Worm (Caenorhabditis elegans) whole organism, L4 larva: ENCODE measurements around the gene Y5H2A.1.
A peak's percentile ranks its signal among the peaks of the same experiment; 100 is the strongest.
"Not testable (repeated sequence)": the region's sequence is repeated elsewhere in the genome, so short reads cannot be mapped to it uniquely, and the experiment has no call there.

Experiments used
- F10B5.3 ChIP-seq: sonication (generic microtip); optimal IDR thresholded peaks from 2 replicates; lab custom pipeline; 2016; ENCODE audit warnings: mild to moderate bottlenecking, missing genetic modification characterization, missing compliant biosample characterization
- R02D3.7 ChIP-seq: fragments of 150-350 bp; sonication (generic microtip); optimal IDR thresholded peaks from 3 replicates; lab custom pipeline; 2014; ENCODE audit warnings: missing biosample characterization, missing genetic modification characterization
- T20F7.1 ChIP-seq: fragments of 200-800 bp; sonication (Bioruptor generic); optimal IDR thresholded peaks from 2 replicates; lab custom pipeline; 2018; ENCODE audit warnings: mild to moderate bottlenecking, missing genetic modification characterization, missing compliant biosample characterization
- Y48G9A.11 ChIP-seq: fragments of 200-800 bp; sonication (Bioruptor generic); IDR thresholded peaks from 2 replicates; pipeline ENCODE4 v1.3.6; 2022; ENCODE audit warnings: missing genetic modification reagents, missing genetic modification characterization, missing compliant biosample characterization
- aly-2 ChIP-seq: sonication (generic microtip); optimal IDR thresholded peaks from 2 replicates; lab custom pipeline; 2018; ENCODE audit warnings: missing biosample characterization, missing genetic modification characterization
- ama-1 ChIP-seq: fragments of 150-350 bp; optimal IDR thresholded peaks from 2 replicates; lab custom pipeline; 2014; ENCODE audit warnings: inconsistent platforms, mixed read lengths
- arid-1 ChIP-seq: fragments of 200-800 bp; sonication (Bioruptor generic); conservative IDR thresholded peaks from 2 replicates; pipeline ENCODE4 v1.3.6; 2022; ENCODE audit warnings: missing genetic modification reagents, missing genetic modification characterization, missing compliant biosample characterization
- ceh-28 ChIP-seq: fragments of 150-350 bp; optimal IDR thresholded peaks from 2 replicates; lab custom pipeline; 2014; ENCODE audit warnings: missing biosample characterization, missing genetic modification reagents, missing genetic modification characterization
- ceh-32 ChIP-seq: sonication (generic microtip); optimal IDR thresholded peaks from 2 replicates; lab custom pipeline; 2016; ENCODE audit warnings: mild to moderate bottlenecking, missing genetic modification characterization, missing compliant biosample characterization; ENCODE audit not compliant: poor library complexity
- ceh-82 ChIP-seq: sonication (generic microtip); optimal IDR thresholded peaks from 2 replicates; lab custom pipeline; 2017; ENCODE audit warnings: missing biosample characterization, missing genetic modification characterization
- daf-12 ChIP-seq: fragments of 150-350 bp; optimal IDR thresholded peaks from 2 replicates; lab custom pipeline; 2014; ENCODE audit warnings: missing biosample characterization, missing genetic modification reagents, missing genetic modification characterization
- daf-16 ChIP-seq, 3 experiments: sonication (generic microtip); optimal IDR thresholded peaks; 2 replicates each; lab custom pipeline; 2016 to 2017; ENCODE audit warnings: missing genetic modification characterization in 3 of 3, missing genetic modification reagents in 3 of 3, mild to moderate bottlenecking in 2 of 3, missing compliant biosample characterization in 2 of 3, missing biosample characterization in 1 of 3, moderate library complexity in 1 of 3
- daf-19 ChIP-seq: fragments of 200-800 bp; sonication (Bioruptor generic); conservative IDR thresholded peaks from 2 replicates; pipeline ENCODE4 v1.3.6; 2022; ENCODE audit warnings: missing genetic modification characterization, missing compliant biosample characterization
- daf-8 ChIP-seq: fragments of 200-800 bp; sonication (Bioruptor generic); IDR thresholded peaks from 2 replicates; pipeline ENCODE4 v1.3.6; 2022; ENCODE audit warnings: missing genetic modification characterization, missing compliant biosample characterization
- dmd-6 ChIP-seq: fragments of 200-800 bp; sonication (Bioruptor generic); IDR thresholded peaks from 2 replicates; pipeline ENCODE4 v1.3.6; 2022; ENCODE audit warnings: missing genetic modification reagents, missing genetic modification characterization, missing compliant biosample characterization
- duxl-1 ChIP-seq: sonication (generic microtip); optimal IDR thresholded peaks from 2 replicates; lab custom pipeline; 2016; ENCODE audit warnings: mild to moderate bottlenecking, missing genetic modification characterization, moderate library complexity, missing compliant biosample characterization; ENCODE audit not compliant: poor library complexity
- dve-1 ChIP-seq: sonication (generic microtip); optimal IDR thresholded peaks from 2 replicates; lab custom pipeline; 2017; ENCODE audit warnings: antibody characterized with exemption, mild to moderate bottlenecking, missing genetic modification characterization, missing compliant biosample characterization; ENCODE audit not compliant: insufficient read depth
- fkh-10 ChIP-seq: fragments of 150-350 bp; optimal IDR thresholded peaks from 2 replicates; lab custom pipeline; 2014; ENCODE audit warnings: missing biosample characterization, missing genetic modification reagents, missing genetic modification characterization
- gei-8 ChIP-seq: fragments of 200-800 bp; sonication (Bioruptor generic); optimal IDR thresholded peaks from 2 replicates; lab custom pipeline; 2018; ENCODE audit warnings: mild to moderate bottlenecking, missing genetic modification characterization, missing compliant biosample characterization
- hlh-11 ChIP-seq: fragments of 200-800 bp; sonication (Bioruptor generic); optimal IDR thresholded peaks from 2 replicates; lab custom pipeline; 2018; ENCODE audit warnings: mild to moderate bottlenecking, missing genetic modification characterization, missing compliant biosample characterization
- lim-7 ChIP-seq: fragments of 200-800 bp; sonication (Bioruptor generic); IDR thresholded peaks from 2 replicates; pipeline ENCODE4 v1.3.6; 2022; ENCODE audit warnings: missing genetic modification characterization, missing compliant biosample characterization
- lin-1 ChIP-seq: fragments of 200-800 bp; sonication (Bioruptor generic); IDR thresholded peaks from 2 replicates; pipeline ENCODE4 v1.3.6; 2022; ENCODE audit warnings: missing genetic modification reagents, missing genetic modification characterization, missing compliant biosample characterization
- lin-13 ChIP-seq: fragments of 150-350 bp; optimal IDR thresholded peaks from 2 replicates; lab custom pipeline; 2014; ENCODE audit warnings: missing biosample characterization, missing genetic modification reagents, missing genetic modification characterization
- lin-38 ChIP-seq: fragments of 200-800 bp; sonication (Bioruptor generic); IDR thresholded peaks from 2 replicates; pipeline ENCODE4 v1.3.6; 2022; ENCODE audit warnings: missing genetic modification reagents, missing genetic modification characterization, missing compliant biosample characterization
- lin-39 ChIP-seq: fragments of 150-350 bp; optimal IDR thresholded peaks from 2 replicates; lab custom pipeline; 2014; ENCODE audit warnings: missing biosample characterization, missing genetic modification reagents, missing genetic modification characterization
- lir-3 ChIP-seq: sonication (generic microtip); optimal IDR thresholded peaks from 2 replicates; lab custom pipeline; 2016; ENCODE audit warnings: mild to moderate bottlenecking, missing genetic modification characterization, missing compliant biosample characterization
- mep-1 ChIP-seq: fragments of 150-350 bp; sonication (generic microtip); optimal IDR thresholded peaks from 3 replicates; lab custom pipeline; 2014; ENCODE audit warnings: missing biosample characterization, missing genetic modification characterization
- mes-2 ChIP-seq: sonication (generic microtip); optimal IDR thresholded peaks from 2 replicates; lab custom pipeline; 2016; ENCODE audit warnings: missing genotype, mild to moderate bottlenecking, missing genetic modification characterization, missing compliant biosample characterization; ENCODE audit not compliant: poor library complexity, severe bottlenecking
- mxl-3 ChIP-seq: fragments of 200-800 bp; sonication (Bioruptor generic); optimal IDR thresholded peaks from 2 replicates; lab custom pipeline; 2018; ENCODE audit warnings: mild to moderate bottlenecking, missing genetic modification characterization, missing compliant biosample characterization
- nhr-10 ChIP-seq: fragments of 150-350 bp; optimal IDR thresholded peaks from 2 replicates; lab custom pipeline; 2014; ENCODE audit warnings: missing biosample characterization, missing genetic modification characterization
- nhr-237 ChIP-seq: sonication (generic microtip); optimal IDR thresholded peaks from 2 replicates; lab custom pipeline; 2017; ENCODE audit warnings: missing biosample characterization, missing genetic modification characterization
- nhr-28 ChIP-seq: fragments of 150-350 bp; optimal IDR thresholded peaks from 2 replicates; lab custom pipeline; 2014; ENCODE audit warnings: missing biosample characterization, missing genetic modification characterization
- nhr-48 ChIP-seq: sonication (generic microtip); optimal IDR thresholded peaks from 2 replicates; lab custom pipeline; 2016; ENCODE audit warnings: mild to moderate bottlenecking, missing genetic modification characterization, missing compliant biosample characterization
- nhr-77 ChIP-seq: fragments of 150-350 bp; optimal IDR thresholded peaks from 2 replicates; lab custom pipeline; 2014; ENCODE audit warnings: missing biosample characterization, missing genetic modification characterization
- snpc-4 ChIP-seq: fragments of 150-350 bp; optimal IDR thresholded peaks from 2 replicates; lab custom pipeline; 2014; ENCODE audit warnings: missing biosample characterization, missing genetic modification characterization
- spr-1 ChIP-seq: sonication (generic microtip); optimal IDR thresholded peaks from 2 replicates; lab custom pipeline; 2016; ENCODE audit warnings: mild to moderate bottlenecking, missing genetic modification characterization, missing compliant biosample characterization
- tra-1 ChIP-seq: fragments of 200-800 bp; sonication (Bioruptor generic); IDR thresholded peaks from 2 replicates; pipeline ENCODE4 v1.3.6; 2022; ENCODE audit warnings: missing genetic modification reagents, missing genetic modification characterization, missing compliant biosample characterization
- unc-130 ChIP-seq: sonication (generic microtip); optimal IDR thresholded peaks from 2 replicates; lab custom pipeline; 2016; ENCODE audit warnings: missing genetic modification reagents, missing genetic modification characterization, missing compliant biosample characterization
- unc-39 ChIP-seq: sonication (generic microtip); optimal IDR thresholded peaks from 2 replicates; lab custom pipeline; 2017; ENCODE audit warnings: missing biosample characterization, missing genetic modification characterization
- unc-62 ChIP-seq, 3 experiments: fragments of 150-350 bp in 1 of 3; sonication (generic microtip); optimal IDR thresholded peaks in 2 of 3; peaks in 1 of 3; 1 replicate in 1 of 3; 2 replicates in 2 of 3; lab custom pipeline; 2014 to 2017; ENCODE audit warnings: missing biosample characterization in 3 of 3, missing genetic modification characterization in 3 of 3, missing genetic modification reagents in 3 of 3, missing genotype in 1 of 3
- zag-1 ChIP-seq: fragments of 150-350 bp; optimal IDR thresholded peaks from 2 replicates; lab custom pipeline; 2014; ENCODE audit warnings: missing biosample characterization, missing genetic modification characterization
- zfp-2 ChIP-seq: sonication (generic microtip); optimal IDR thresholded peaks from 2 replicates; lab custom pipeline; 2016; ENCODE audit warnings: mild to moderate bottlenecking, missing genetic modification characterization, missing compliant biosample characterization
- zfp-3 ChIP-seq: fragments of 200-800 bp; sonication (Bioruptor generic); conservative IDR thresholded peaks from 2 replicates; pipeline ENCODE4 v1.3.6; 2022; ENCODE audit warnings: missing genetic modification reagents, missing genetic modification characterization, missing compliant biosample characterization
- zip-11 ChIP-seq: fragments of 200-800 bp; sonication (Bioruptor generic); IDR thresholded peaks from 2 replicates; pipeline ENCODE4 v1.3.6; 2022; ENCODE audit warnings: missing genetic modification characterization, missing compliant biosample characterization
- zip-2 ChIP-seq: fragments of 150-350 bp; optimal IDR thresholded peaks from 2 replicates; lab custom pipeline; 2014; ENCODE audit warnings: missing biosample characterization, missing genetic modification characterization
- ztf-11 ChIP-seq: fragments of 150-350 bp; optimal IDR thresholded peaks from 2 replicates; lab custom pipeline; 2014; ENCODE audit warnings: missing biosample characterization, missing genetic modification characterization
- ztf-7 ChIP-seq: fragments of 150-350 bp; optimal IDR thresholded peaks from 2 replicates; lab custom pipeline; 2014; ENCODE audit warnings: missing biosample characterization, missing genetic modification characterization

Gene Y5H2A.1

DNA sequence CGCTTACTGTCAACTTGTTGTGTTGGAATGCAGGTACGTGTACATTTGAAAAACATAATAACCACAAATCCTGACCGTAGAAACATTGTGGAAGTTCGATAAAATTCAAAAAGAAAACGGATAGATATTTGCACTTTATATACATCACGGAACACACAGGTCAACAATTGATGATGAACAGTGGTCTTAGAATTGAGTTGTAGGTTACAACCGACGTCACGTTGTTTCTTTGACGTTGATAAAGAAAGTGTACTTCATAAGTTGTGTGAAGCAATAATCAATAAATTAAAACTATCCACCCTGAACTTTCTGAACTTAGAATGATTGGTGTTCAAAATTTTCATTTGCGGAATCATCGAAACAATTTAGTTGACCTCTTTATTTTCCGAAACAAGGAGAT is at the start of gene Y5H2A.1:
Gene Y5H2A.1, minus strand, starts transcription at position 101 of the 400 bp plus-strand sequence.
- TF ChIP-seq gei-8 (GFP tag; lab: Kevin White, UChicago) (no peak), F10B5.3 (no peak), nhr-10 (tag; lab: Kevin White, UChicago) (no peak), daf-16 (GFP tag; optimal IDR thresholded peaks at IDR 0.05; lab: Kevin White, UChicago) (no peak), daf-16 (tag; optimal IDR thresholded peaks at IDR 0.05; lab: Kevin White, UChicago) (no peak), hlh-11 (no peak), nhr-77 (tag; lab: Kevin White, UChicago) (no peak), lin-38 (GFP tag; lab: Robert Waterston, UW) (no peak), ama-1 (lab: Kevin White, UChicago) (no peak), aly-2 (tag; lab: Kevin White, UChicago) (no peak), spr-1 (tag; lab: Kevin White, UChicago) (no peak), daf-19 (GFP tag; lab: Robert Waterston, UW) (no peak), lir-3 (tag; lab: Kevin White, UChicago) (no peak), mep-1 (tag; lab: Kevin White, UChicago) (no peak), lin-39 (tag; lab: Kevin White, UChicago) (no peak), Y48G9A.11 (no peak), unc-39 (tag; lab: Kevin White, UChicago) (no peak)

DNA sequence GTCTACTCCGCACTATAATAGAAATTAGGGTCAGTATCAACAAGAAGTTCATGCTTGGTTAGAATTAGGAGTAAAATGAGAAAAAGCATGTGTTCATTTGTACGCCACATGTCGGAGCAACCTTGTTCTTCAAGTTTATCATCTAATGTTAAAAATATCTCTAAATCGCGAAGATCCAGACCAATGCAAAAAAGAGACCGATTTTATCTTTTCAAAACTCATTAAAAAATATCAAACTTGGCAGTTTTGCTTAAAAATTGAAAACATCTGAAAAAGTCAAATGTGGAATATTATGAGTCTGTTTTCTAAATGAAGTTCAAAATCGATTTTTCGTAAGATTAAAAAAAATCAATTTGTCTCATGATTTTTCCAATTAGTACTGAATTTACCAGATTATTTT is 49.4 kb upstream of the Y5H2A.1 start, which contains the start of gene Y19D10B.6:
Gene Y19D10B.6, minus strand, starts transcription at position 101 of the 400 bp plus-strand sequence.
- not testable (repeated sequence) for TF ChIP-seq lin-39 (tag; lab: Kevin White, UChicago); mes-2; lin-13 (GFP tag; lab: Kevin White, UChicago)

DNA sequence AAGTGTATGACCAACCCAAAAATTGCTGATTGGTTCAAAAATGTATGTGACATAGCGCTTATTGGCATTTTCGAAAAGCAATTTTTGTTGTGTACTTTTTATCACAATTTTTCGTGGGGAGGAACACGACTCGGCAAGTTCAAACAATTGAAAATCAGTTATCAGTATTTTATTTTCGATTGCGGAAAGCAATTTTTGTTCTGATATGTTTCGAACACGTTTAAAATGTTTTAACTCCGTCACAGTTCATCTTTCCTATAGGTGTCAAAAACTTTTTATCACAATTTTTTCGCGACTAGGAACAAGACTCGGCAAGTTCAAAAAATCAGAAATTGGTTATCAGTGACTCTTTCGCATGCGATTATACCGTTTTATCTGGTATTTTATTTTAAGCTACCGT is 36.6 kb upstream of the Y5H2A.1 start:
- TF ChIP-seq nhr-237 (tag; lab: Kevin White, UChicago) = no peak
- no peak for TF ChIP-seq unc-130 (GFP tag; lab: Kevin White, UChicago)
- TF ChIP-seq ceh-32 (tag; lab: Kevin White, UChicago) = no peak
- TF ChIP-seq zip-11 (GFP tag; lab: Robert Waterston, UW) = no peak
- no peak for TF ChIP-seq lin-38 (GFP tag; lab: Robert Waterston, UW)
- no peak for TF ChIP-seq zfp-3
- no peak for TF ChIP-seq snpc-4 (tag; lab: Kevin White, UChicago)
- TF ChIP-seq lin-39 (tag; lab: Kevin White, UChicago) = no peak
- no peak for TF ChIP-seq R02D3.7 (tag; lab: Kevin White, UChicago)
- no peak for TF ChIP-seq zfp-2
- no peak for TF ChIP-seq fkh-10 (GFP tag; lab: Kevin White, UChicago)
- peak; percentile 86 for TF ChIP-seq dve-1
- TF ChIP-seq mxl-3 = peak; percentile 15
- TF ChIP-seq mep-1 (tag; lab: Kevin White, UChicago) = no peak
- TF ChIP-seq duxl-1 = no peak
- TF ChIP-seq ceh-28 (tag; lab: Kevin White, UChicago) = no peak
- TF ChIP-seq tra-1 (GFP tag; lab: Robert Waterston, UW) = peak; percentile 87
- TF ChIP-seq ceh-82 (tag; lab: Kevin White, UChicago) = no peak
- no peak for TF ChIP-seq lim-7 (GFP tag; lab: Robert Waterston, UW)
- peak in 1 of 2 experiments; percentile 22 for TF ChIP-seq unc-62 (GFP tag; optimal IDR thresholded peaks at IDR 0.05 in 1 of 2; lab: Kevin White, UChicago)
- TF ChIP-seq unc-62 (tag; optimal IDR thresholded peaks at IDR 0.05; lab: Kevin White, UChicago) = no peak
- TF ChIP-seq zag-1 = no peak
- TF ChIP-seq spr-1 (tag; lab: Kevin White, UChicago) = no peak
- TF ChIP-seq daf-8 (GFP tag; lab: Robert Waterston, UW) = no peak
- TF ChIP-seq T20F7.1 = no peak
- TF ChIP-seq nhr-28 = peak; percentile 81
- TF ChIP-seq arid-1 = no peak
- peak; percentile 62 for TF ChIP-seq nhr-48 (tag; lab: Kevin White, UChicago)
- TF ChIP-seq daf-16 (GFP tag; optimal IDR thresholded peaks at IDR 0.05; lab: Kevin White, UChicago) = no peak
- peak; percentile 84 for TF ChIP-seq daf-16 (tag; optimal IDR thresholded peaks at IDR 0.05; lab: Kevin White, UChicago)
- TF ChIP-seq lin-1 (GFP tag; lab: Robert Waterston, UW) = peak; percentile 73
- no peak for TF ChIP-seq zip-2
- no peak for TF ChIP-seq daf-12 (tag; lab: Kevin White, UChicago)
- no peak for TF ChIP-seq ztf-7 (tag; lab: Kevin White, UChicago)
- TF ChIP-seq F10B5.3 = no peak
- no peak for TF ChIP-seq ztf-11 (tag; lab: Kevin White, UChicago)
- TF ChIP-seq dmd-6 (GFP tag; lab: Robert Waterston, UW) = peak; percentile 99
